Worm (Caenorhabditis elegans): ENCODE results near the gene K12D12.5.
A peak's percentile ranks its signal among the peaks of the same experiment; 100 is the strongest.

The K12D12.5 gene

DNA sequence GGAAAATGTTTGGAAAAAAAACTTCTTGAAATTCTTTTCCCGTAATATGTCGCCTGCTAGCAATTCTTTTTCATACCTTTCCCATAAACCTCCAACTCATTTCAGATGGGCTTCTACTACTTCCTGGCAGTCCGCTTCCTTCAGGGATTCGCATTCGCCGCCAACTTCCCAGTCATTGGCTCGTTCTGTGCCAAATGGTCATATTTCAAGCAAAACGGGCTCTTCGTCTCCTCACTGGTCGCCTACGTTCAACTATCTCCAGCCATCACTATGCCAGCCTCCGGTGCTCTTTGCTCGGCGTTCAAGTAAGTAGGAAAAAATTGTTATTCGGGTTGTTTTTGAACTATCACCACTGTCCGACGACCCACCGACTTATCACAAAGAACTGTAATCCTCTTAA is 16.8 kb upstream of the K12D12.5 start:
- TF ChIP-seq hpl-2 (GFP tag; optimal IDR thresholded peaks at IDR 0.05) (no peak), snu-23 (GFP tag; optimal IDR thresholded peaks at IDR 0.05) (no peak), ama-1 (optimal IDR thresholded peaks at IDR 0.05) (no peak), nhr-85 (tag) (no peak), nhr-84 (tag; optimal IDR thresholded peaks at IDR 0.05) (no peak), unc-30 (tag; optimal IDR thresholded peaks at IDR 0.05) (no peak), fkh-8 (tag; optimal IDR thresholded peaks at IDR 0.05) (no peak), fos-1 (tag; optimal IDR thresholded peaks at IDR 0.05) (no peak), C34B4.2 (tag; optimal IDR thresholded peaks at IDR 0.05) (no peak), jun-1 (tag; optimal IDR thresholded peaks at IDR 0.05) (no peak), lir-3 (tag; optimal IDR thresholded peaks at IDR 0.05; ENCODE audit: poor library complexity) (no peak), blmp-1 (tag; optimal IDR thresholded peaks at IDR 0.05) (no peak), nhr-71 (tag; optimal IDR thresholded peaks at IDR 0.05) (no peak)

DNA sequence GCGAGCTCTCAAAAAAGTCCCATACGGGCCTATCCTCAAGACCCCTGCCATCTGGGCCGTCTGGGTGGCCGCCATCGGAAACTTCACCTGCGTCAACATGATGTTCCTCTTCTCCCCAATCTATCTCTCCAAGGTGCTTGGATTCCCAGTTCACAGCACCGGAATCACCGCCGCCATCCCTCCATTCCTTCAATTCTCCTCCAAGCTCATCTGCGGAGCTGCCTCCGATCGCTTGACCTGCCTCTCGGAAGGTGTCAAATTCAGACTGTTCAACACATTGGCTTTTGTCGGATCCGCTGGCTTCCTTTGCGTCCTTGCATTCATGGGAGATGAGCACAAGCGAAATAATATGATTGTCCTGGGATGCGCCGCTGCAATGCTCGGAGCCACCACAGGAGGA is 15.8 kb upstream of the K12D12.5 start:
- TF ChIP-seq efl-3 (GFP tag; optimal IDR thresholded peaks at IDR 0.05) (no peak), elt-2 (tag; optimal IDR thresholded peaks at IDR 0.05) (no peak), fkh-4 (tag; optimal IDR thresholded peaks at IDR 0.05; ENCODE audit: borderline replicate concordance) (no peak), sup-37 (GFP tag; optimal IDR thresholded peaks at IDR 0.05) (no peak), lsy-2 (tag; optimal IDR thresholded peaks at IDR 0.05) (no peak), sox-4 (tag; optimal IDR thresholded peaks at IDR 0.05) (no peak), fkh-8 (tag; optimal IDR thresholded peaks at IDR 0.05) (no peak), mab-9 (GFP tag; IDR thresholded peaks at IDR 0.05) (no peak), ceh-8 (GFP tag; optimal IDR thresholded peaks at IDR 0.05) (no peak), mdl-1 (tag; optimal IDR thresholded peaks at IDR 0.05) (no peak), hpl-2 (GFP tag; optimal IDR thresholded peaks at IDR 0.05) (no peak), nhr-71 (tag; optimal IDR thresholded peaks at IDR 0.05) (no peak), ceh-63 (GFP tag; optimal IDR thresholded peaks at IDR 0.05) (no peak)

ce11 chrII:11845954-11846353 is 14.9 kb upstream of the K12D12.5 start:
- TF ChIP-seq ama-1 (optimal IDR thresholded peaks at IDR 0.05) (peak; percentile 35), elt-3 (tag; optimal IDR thresholded peaks at IDR 0.05) (peak in 1 of 6 experiments; percentile 43), Y116A8C.19 (tag; optimal IDR thresholded peaks at IDR 0.05; ENCODE audit: borderline replicate concordance) (no peak), nhr-47 (tag; optimal IDR thresholded peaks at IDR 0.05) (peak; percentile 3), tlp-1 (tag; optimal IDR thresholded peaks at IDR 0.05) (no peak)

- TF ChIP-seq unc-62 (GFP tag; optimal IDR thresholded peaks at IDR 0.05) (no peak), blmp-1 (tag; optimal IDR thresholded peaks at IDR 0.05) (peak; percentile 16), skn-1 (tag; optimal IDR thresholded peaks at IDR 0.05) (no peak), mef-2 (tag; optimal IDR thresholded peaks at IDR 0.05) (no peak), ceh-8 (GFP tag; optimal IDR thresholded peaks at IDR 0.05) (no peak), tlp-1 (tag; optimal IDR thresholded peaks at IDR 0.05) (no peak), lin-15B (tag; optimal IDR thresholded peaks at IDR 0.05) (no peak), xbp-1 (tag; optimal IDR thresholded peaks at IDR 0.05) (no peak), lin-35 (GFP tag; optimal IDR thresholded peaks at IDR 0.05) (no peak), pqm-1 (tag; optimal IDR thresholded peaks at IDR 0.05) (no peak), nhr-85 (tag) (peak; percentile 70), lsy-2 (tag; optimal IDR thresholded peaks at IDR 0.05) (no peak), lin-13 (GFP tag; optimal IDR thresholded peaks at IDR 0.05) (no peak), nhr-12 (tag; optimal IDR thresholded peaks at IDR 0.05) (no peak), jun-1 (tag; optimal IDR thresholded peaks at IDR 0.05) (no peak), nhr-84 (tag; optimal IDR thresholded peaks at IDR 0.05) (no peak), nhr-77 (tag; optimal IDR thresholded peaks at IDR 0.05) (no peak), lin-39 (tag; optimal IDR thresholded peaks at IDR 0.05) (no peak), fkh-8 (tag; optimal IDR thresholded peaks at IDR 0.05) (no peak), ets-5 (GFP tag; IDR thresholded peaks at IDR 0.05) (no peak), snpc-4 (tag; optimal IDR thresholded peaks at IDR 0.05) (no peak), C16A3.4 (tag; optimal IDR thresholded peaks at IDR 0.05) (no peak), tbx-2 (tag; optimal IDR thresholded peaks at IDR 0.05) (no peak), ceh-63 (GFP tag; optimal IDR thresholded peaks at IDR 0.05) (no peak), fkh-10 (GFP tag; optimal IDR thresholded peaks at IDR 0.05) (no peak), irx-1 (tag; optimal IDR thresholded peaks at IDR 0.05) (no peak), hlh-4 (tag; optimal IDR thresholded peaks at IDR 0.05) (no peak), rnt-1 (tag; optimal IDR thresholded peaks at IDR 0.05) (no peak), ceh-90 (tag; optimal IDR thresholded peaks at IDR 0.05) (no peak), elt-3 (tag; optimal IDR thresholded peaks at IDR 0.05) (peak in 3 of 6 experiments; percentile 26 to 52 (median 26)), lin-14 (GFP tag; optimal IDR thresholded peaks at IDR 0.05) (peak; percentile 25)
These were observed 11.3 kb upstream of the K12D12.5 start for ce11 chrII:11849572-11849971.
